Worm (Caenorhabditis elegans): ENCODE results near the gene cka-2.

The cka-2 gene

ce11 chrX:4285669-4286174 is at the start of gene cka-2:
TSS of gene cka-2 (plus strand) at chrX:4286124.
- TF ChIP-seq nhr-2 (tag; optimal IDR thresholded peaks at IDR 0.05): no peak
- peak; percentile 34 for TF ChIP-seq ces-1 (GFP tag; optimal IDR thresholded peaks at IDR 0.05)

- TF ChIP-seq ces-1 (GFP tag; optimal IDR thresholded peaks at IDR 0.05) (peak; percentile 80), nhr-2 (tag; optimal IDR thresholded peaks at IDR 0.05) (no peak)
Observed at ce11 chrX:4238971-4239370, 47.0 kb upstream of the cka-2 start.

ce11 chrX:4244489-4245123 is 41.3 kb upstream of the cka-2 start:
- TF ChIP-seq lin-32 (GFP tag; optimal IDR thresholded peaks at IDR 0.05): no peak
- TF ChIP-seq nhr-237 (tag; optimal IDR thresholded peaks at IDR 0.05): no peak
- TF ChIP-seq zip-8 (tag; optimal IDR thresholded peaks at IDR 0.05): no peak
- no peak for TF ChIP-seq mab-5 (tag; optimal IDR thresholded peaks at IDR 0.05)
- TF ChIP-seq sptf-1 (tag; optimal IDR thresholded peaks at IDR 0.05): no peak
- TF ChIP-seq snpc-4 (tag; optimal IDR thresholded peaks at IDR 0.05): no peak
- TF ChIP-seq elt-3 (tag; optimal IDR thresholded peaks at IDR 0.05): no peak
- no peak for TF ChIP-seq blmp-1 (tag; optimal IDR thresholded peaks at IDR 0.05)
- no peak for TF ChIP-seq ztf-11 (tag; optimal IDR thresholded peaks at IDR 0.05)
- no peak for TF ChIP-seq pha-4 (tag; optimal IDR thresholded peaks at IDR 0.05)
- TF ChIP-seq M03D4.4 (tag; optimal IDR thresholded peaks at IDR 0.05): no peak

ce11 chrX:4245124-4245523 is 40.8 kb upstream of the cka-2 start:
- TF ChIP-seq nhr-28 (tag; optimal IDR thresholded peaks at IDR 0.05): no peak
- TF ChIP-seq cnd-1 (tag; optimal IDR thresholded peaks at IDR 0.05): no peak
- no peak for TF ChIP-seq lin-13 (tag; optimal IDR thresholded peaks at IDR 0.05)
- no peak for TF ChIP-seq nhr-76 (tag; optimal IDR thresholded peaks at IDR 0.05)
- no peak for TF ChIP-seq nhr-12 (tag; optimal IDR thresholded peaks at IDR 0.05)
- TF ChIP-seq mep-1 (tag; optimal IDR thresholded peaks at IDR 0.05): no peak
- TF ChIP-seq ztf-11 (tag; optimal IDR thresholded peaks at IDR 0.05): no peak
- TF ChIP-seq unc-39 (tag; optimal IDR thresholded peaks at IDR 0.05): no peak
- TF ChIP-seq mls-2 (tag; optimal IDR thresholded peaks at IDR 0.05): no peak
- TF ChIP-seq sem-2 (GFP tag; optimal IDR thresholded peaks at IDR 0.05): no peak
- no peak for TF ChIP-seq bed-3 (GFP tag; optimal IDR thresholded peaks at IDR 0.05)
- TF ChIP-seq pha-4 (tag; optimal IDR thresholded peaks at IDR 0.05): no peak
- TF ChIP-seq blmp-1 (tag; optimal IDR thresholded peaks at IDR 0.05): no peak

ce11 chrX:4246237-4246697 is 39.7 kb upstream of the cka-2 start:
- peak; percentile 15 for TF ChIP-seq unc-62 (GFP tag; optimal IDR thresholded peaks at IDR 0.05)
- TF ChIP-seq ceh-39 (tag; optimal IDR thresholded peaks at IDR 0.05): no peak
- peak; percentile 29 for TF ChIP-seq hlh-1 (tag; optimal IDR thresholded peaks at IDR 0.05)
- TF ChIP-seq unc-120 (tag; optimal IDR thresholded peaks at IDR 0.05; ENCODE audit: poor library complexity, severe bottlenecking): peak; percentile 10
- TF ChIP-seq snpc-4 (tag; optimal IDR thresholded peaks at IDR 0.05): no peak

ce11 chrX:4246867-4247591 is 38.9 kb upstream of the cka-2 start, which contains the start of gene F48D6.4:
TSS of gene F48D6.4 (minus strand) at chrX:4247212.
- no peak for TF ChIP-seq snpc-4 (tag; optimal IDR thresholded peaks at IDR 0.05)
- TF ChIP-seq tbx-8 (GFP tag; optimal IDR thresholded peaks at IDR 0.05): no peak
- no peak for TF ChIP-seq flh-1 (GFP tag; optimal IDR thresholded peaks at IDR 0.05)
- TF ChIP-seq mep-1 (tag; optimal IDR thresholded peaks at IDR 0.05): no peak
- no peak for TF ChIP-seq elt-1 (tag; optimal IDR thresholded peaks at IDR 0.05; ENCODE audit: borderline replicate concordance, insufficient read depth)
- peak; percentile 41 for TF ChIP-seq hlh-1 (tag; optimal IDR thresholded peaks at IDR 0.05)
- no peak for TF ChIP-seq ces-1 (GFP tag; optimal IDR thresholded peaks at IDR 0.05)

Measured in whole organism, mixed stage, embryonic.